Worm (Caenorhabditis elegans) whole organism, L4/young adult: ENCODE data around the gene C26E1.2.

Experiments used
- W03F9.2 ChIP-seq: fragments of 150-350 bp; optimal IDR thresholded peaks from 2 replicates; lab custom pipeline; 2014; ENCODE audit warnings: missing biosample characterization, missing genetic modification characterization
- dao-5 ChIP-seq: sonication (generic microtip); optimal IDR thresholded peaks from 2 replicates; lab custom pipeline; 2016; ENCODE audit warnings: missing genotype, missing genetic modification characterization, moderate library complexity, missing compliant biosample characterization
- him-1 ChIP-seq: sonication (generic microtip); optimal IDR thresholded peaks from 2 replicates; lab custom pipeline; 2016; ENCODE audit warnings: missing genotype, missing genetic modification reagents, missing genetic modification characterization, missing compliant biosample characterization

C26E1.2 gene

ce11 chrV:13350302-13350701, 45.4 kb downstream of the C26E1.2 start:
- TF ChIP-seq him-1 (no peak), W03F9.2 (tag; lab: Kevin White, UChicago) (no peak), dao-5 (tag; lab: Kevin White, UChicago) (no peak)

- no peak for TF ChIP-seq dao-5 (tag; lab: Kevin White, UChicago)
- no peak for TF ChIP-seq W03F9.2 (tag; lab: Kevin White, UChicago)
- no peak for TF ChIP-seq him-1
These were observed 46.8 kb downstream of the C26E1.2 start for ce11 chrV:13351773-13352172.

- TF ChIP-seq him-1 (no peak), dao-5 (tag; lab: Kevin White, UChicago) (no peak), W03F9.2 (tag; lab: Kevin White, UChicago) (no peak)
These were observed 47.5 kb downstream of the C26E1.2 start for ce11 chrV:13352415-13352814.

ce11 chrV:13356210-13356609, 51.3 kb downstream of the C26E1.2 start:
- no peak for TF ChIP-seq dao-5 (tag; lab: Kevin White, UChicago)
- TF ChIP-seq him-1: no peak
- TF ChIP-seq W03F9.2 (tag; lab: Kevin White, UChicago): no peak
